Worm (Caenorhabditis elegans): Measurements from ENCODE around the gene him-8.

The him-8 gene

ce11 chrIV:10599983-10600382 lies 38.3 kb downstream of the him-8 start, which contains the start of gene R09H10.1:
R09H10.1 (plus strand) TSS chrIV:10600283.
- TF ChIP-seq cnd-1 (tag; optimal IDR thresholded peaks at IDR 0.05) (no peak), mab-5 (tag; optimal IDR thresholded peaks at IDR 0.05) (no peak), mls-2 (tag; optimal IDR thresholded peaks at IDR 0.05) (no peak), unc-39 (tag; optimal IDR thresholded peaks at IDR 0.05) (no peak), ham-2 (GFP tag; optimal IDR thresholded peaks at IDR 0.05) (no peak), blmp-1 (tag; optimal IDR thresholded peaks at IDR 0.05) (no peak), ces-1 (GFP tag; optimal IDR thresholded peaks at IDR 0.05) (no peak), nhr-237 (tag; optimal IDR thresholded peaks at IDR 0.05) (no peak), lin-32 (GFP tag; optimal IDR thresholded peaks at IDR 0.05) (no peak), hlh-1 (tag; optimal IDR thresholded peaks at IDR 0.05) (no peak), nhr-12 (tag; optimal IDR thresholded peaks at IDR 0.05) (no peak), elt-1 (tag; optimal IDR thresholded peaks at IDR 0.05; ENCODE audit: borderline replicate concordance, insufficient read depth) (no peak), flh-1 (GFP tag; optimal IDR thresholded peaks at IDR 0.05) (no peak), drap-1 (GFP tag; optimal IDR thresholded peaks at IDR 0.05) (no peak), elt-3 (tag; optimal IDR thresholded peaks at IDR 0.05) (no peak), zip-8 (tag; optimal IDR thresholded peaks at IDR 0.05) (no peak), mep-1 (tag; optimal IDR thresholded peaks at IDR 0.05) (no peak)

DNA sequence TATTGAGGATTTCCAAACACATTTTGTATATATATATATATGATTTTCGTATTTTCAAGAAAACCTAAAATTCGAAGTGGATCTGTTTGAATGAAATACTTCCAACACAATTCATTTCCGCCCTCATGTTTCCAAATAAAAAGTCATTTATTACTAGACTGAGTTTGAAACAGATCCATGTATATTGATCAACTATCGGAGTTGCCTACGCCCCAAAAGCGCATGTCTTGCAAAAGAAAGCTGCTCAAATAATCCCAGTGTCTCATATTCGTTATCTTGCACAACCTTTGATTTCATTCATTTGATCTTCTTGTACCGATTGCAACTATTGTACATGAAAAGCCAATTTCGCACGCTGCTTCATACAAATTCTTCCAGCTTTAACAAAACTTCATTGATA lies 40.9 kb downstream of the him-8 start, which contains the start of gene R09H10.2:
Gene R09H10.2 (plus strand): TSS at position 301 of the 400 bp plus-strand sequence.
- TF ChIP-seq lsy-2 (tag; optimal IDR thresholded peaks at IDR 0.05): no peak
- no peak for TF ChIP-seq tbx-8 (GFP tag; optimal IDR thresholded peaks at IDR 0.05)
- TF ChIP-seq drap-1 (GFP tag; optimal IDR thresholded peaks at IDR 0.05): no peak
- TF ChIP-seq cnd-1 (tag; optimal IDR thresholded peaks at IDR 0.05): no peak
- no peak for TF ChIP-seq snpc-4 (tag; optimal IDR thresholded peaks at IDR 0.05)
- TF ChIP-seq ham-2 (GFP tag; optimal IDR thresholded peaks at IDR 0.05): no peak
- TF ChIP-seq mab-5 (tag; optimal IDR thresholded peaks at IDR 0.05): no peak
- TF ChIP-seq M03D4.4 (tag; optimal IDR thresholded peaks at IDR 0.05): no peak
- TF ChIP-seq ceh-39 (tag; optimal IDR thresholded peaks at IDR 0.05): no peak
- TF ChIP-seq unc-120 (tag; optimal IDR thresholded peaks at IDR 0.05; ENCODE audit: poor library complexity, severe bottlenecking): no peak

ce11 chrIV:10606575-10607080 lies 44.9 kb downstream of the him-8 start, which contains the start of gene R09H10.3:
R09H10.3 (plus strand) TSS chrIV:10607030.
- TF ChIP-seq unc-120 (tag; optimal IDR thresholded peaks at IDR 0.05; ENCODE audit: poor library complexity, severe bottlenecking) (no peak), ham-2 (GFP tag; optimal IDR thresholded peaks at IDR 0.05) (no peak), elt-1 (tag; optimal IDR thresholded peaks at IDR 0.05; ENCODE audit: borderline replicate concordance, insufficient read depth) (no peak), unc-62 (GFP tag; optimal IDR thresholded peaks at IDR 0.05) (no peak), pha-4 (tag; optimal IDR thresholded peaks at IDR 0.05) (no peak), elt-3 (tag; optimal IDR thresholded peaks at IDR 0.05) (no peak), nhr-76 (tag; optimal IDR thresholded peaks at IDR 0.05) (no peak), nhr-12 (tag; optimal IDR thresholded peaks at IDR 0.05) (no peak), drap-1 (GFP tag; optimal IDR thresholded peaks at IDR 0.05) (no peak), nhr-2 (tag; optimal IDR thresholded peaks at IDR 0.05) (no peak), ces-1 (GFP tag; optimal IDR thresholded peaks at IDR 0.05) (no peak), lin-13 (tag; optimal IDR thresholded peaks at IDR 0.05) (no peak), mep-1 (tag; optimal IDR thresholded peaks at IDR 0.05) (no peak)

- TF ChIP-seq mls-2 (tag; optimal IDR thresholded peaks at IDR 0.05): no peak
Observed at ce11 chrIV:10608275-10608674, 46.6 kb downstream of the him-8 start, which contains the start of gene R09H10.6. R09H10.6 (plus strand) TSS chrIV:10608575.

ce11 chrIV:10609920-10610319 lies 48.2 kb downstream of the him-8 start:
- TF ChIP-seq ceh-43 (GFP tag; optimal IDR thresholded peaks at IDR 0.05) (no peak), zip-8 (tag; optimal IDR thresholded peaks at IDR 0.05) (no peak), tbx-8 (GFP tag; optimal IDR thresholded peaks at IDR 0.05) (no peak), mab-5 (tag; optimal IDR thresholded peaks at IDR 0.05) (no peak), bed-3 (GFP tag; optimal IDR thresholded peaks at IDR 0.05) (no peak), unc-39 (tag; optimal IDR thresholded peaks at IDR 0.05) (no peak), hlh-1 (tag; optimal IDR thresholded peaks at IDR 0.05) (no peak), elt-3 (tag; optimal IDR thresholded peaks at IDR 0.05) (no peak), ceh-83 (GFP tag; optimal IDR thresholded peaks at IDR 0.05) (no peak), nhr-76 (tag; optimal IDR thresholded peaks at IDR 0.05) (no peak), elt-1 (tag; optimal IDR thresholded peaks at IDR 0.05; ENCODE audit: borderline replicate concordance, insufficient read depth) (no peak), snpc-4 (tag; optimal IDR thresholded peaks at IDR 0.05) (no peak), ces-1 (GFP tag; optimal IDR thresholded peaks at IDR 0.05) (no peak)

Data from whole organism, mixed stage, embryonic.